Fruit fly (Drosophila melanogaster) ovary, adult (tissue): Measurements from ENCODE around the gene CG3156.
A peak's percentile ranks its signal among the peaks of the same experiment; 100 is the strongest.

Experiments
- CG17801 ChIP-seq: fragments of 200-800 bp; optimal IDR thresholded peaks from 2 replicates; lab custom pipeline; 2019; ENCODE audit warnings: missing biosample characterization, mild to moderate bottlenecking, missing genetic modification characterization, moderate library complexity; ENCODE audit not compliant: partially characterized antibody

The CG3156 gene

dm6 chrX:522357-523043 lies 34.8 kb downstream of the CG3156 start:
- TF ChIP-seq CG17801 (GFP tag; lab: Kevin White, UChicago), result peak; percentile 81

- TF ChIP-seq CG17801 (GFP tag; lab: Kevin White, UChicago), result peak; percentile 99
Measured at dm6 chrX:523179-523851, 35.6 kb downstream of the CG3156 start, which contains the start of gene elav. Gene elav, minus strand, starts transcription at chrX:523226.

- TF ChIP-seq CG17801 (GFP tag; lab: Kevin White, UChicago), result no peak
Measured at dm6 chrX:524331-524730, 36.7 kb downstream of the CG3156 start.

- no peak for TF ChIP-seq CG17801 (GFP tag; lab: Kevin White, UChicago)
Measured at dm6 chrX:525610-526009, 37.9 kb downstream of the CG3156 start.

- TF ChIP-seq CG17801 (GFP tag; lab: Kevin White, UChicago), result no peak
Measured at dm6 chrX:526479-527071, 38.9 kb downstream of the CG3156 start.

dm6 chrX:529724-530603 lies 42.3 kb downstream of the CG3156 start, which contains the start of the genes CG4293 and Appl:
Gene CG4293, minus strand, starts transcription at chrX:530291.
Gene Appl, plus strand, starts transcription at chrX:530501.
- TF ChIP-seq CG17801 (GFP tag; lab: Kevin White, UChicago), result no peak
